Worm (Caenorhabditis elegans): Measurements from ENCODE around the gene F56D6.19.
"Not testable (repeated sequence)": the region's sequence is repeated elsewhere in the genome, so short reads cannot be mapped to it uniquely, and the experiment has no call there.

The F56D6.19 gene

DNA sequence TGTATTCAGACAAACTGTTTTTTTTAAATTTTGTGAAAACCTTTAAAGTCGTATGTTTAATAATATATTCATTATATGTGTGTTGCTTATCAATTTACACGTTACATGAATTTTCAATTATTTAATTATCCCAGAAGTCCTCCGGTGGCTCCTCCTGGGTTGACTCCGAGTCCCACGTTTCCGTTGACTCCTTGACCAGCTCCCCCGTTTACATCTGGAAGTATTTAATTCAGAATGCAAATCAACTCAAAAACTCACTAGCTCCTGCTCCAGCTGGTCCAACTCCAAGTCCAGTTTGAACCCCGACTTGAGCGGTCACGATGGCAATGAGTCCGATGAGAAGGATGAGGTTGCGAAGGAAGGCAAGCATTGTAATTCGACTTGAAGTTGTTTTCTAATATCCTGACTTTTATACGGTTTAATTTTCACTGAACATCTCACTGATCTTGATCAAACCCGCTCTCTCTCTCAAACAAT lies 20.5 kb upstream of the F56D6.19 start, which contains the start of gene F56D6.8:
Gene F56D6.8 (minus strand): TSS at position 427 of the 477 bp plus-strand sequence.
- no peak for TF ChIP-seq W03F9.2 (tag; optimal IDR thresholded peaks at IDR 0.05)

- TF ChIP-seq dao-5 (tag; optimal IDR thresholded peaks at IDR 0.05) (no peak), W03F9.2 (tag; optimal IDR thresholded peaks at IDR 0.05) (no peak), him-1 (tag; optimal IDR thresholded peaks at IDR 0.05) (no peak)
Observed at ce11 chrIV:3894770-3895169, 19.8 kb upstream of the F56D6.19 start, which contains the start of gene dct-8. TSS of gene dct-8 (plus strand) at chrIV:3895070.

- no peak for TF ChIP-seq W03F9.2 (tag; optimal IDR thresholded peaks at IDR 0.05)
- no peak for TF ChIP-seq him-1 (tag; optimal IDR thresholded peaks at IDR 0.05)
- TF ChIP-seq dao-5 (tag; optimal IDR thresholded peaks at IDR 0.05), result no peak
Observed at ce11 chrIV:3899719-3900554, 14.6 kb upstream of the F56D6.19 start, which contains the start of gene srz-62. TSS of gene srz-62 (plus strand) at chrIV:3900504.

DNA sequence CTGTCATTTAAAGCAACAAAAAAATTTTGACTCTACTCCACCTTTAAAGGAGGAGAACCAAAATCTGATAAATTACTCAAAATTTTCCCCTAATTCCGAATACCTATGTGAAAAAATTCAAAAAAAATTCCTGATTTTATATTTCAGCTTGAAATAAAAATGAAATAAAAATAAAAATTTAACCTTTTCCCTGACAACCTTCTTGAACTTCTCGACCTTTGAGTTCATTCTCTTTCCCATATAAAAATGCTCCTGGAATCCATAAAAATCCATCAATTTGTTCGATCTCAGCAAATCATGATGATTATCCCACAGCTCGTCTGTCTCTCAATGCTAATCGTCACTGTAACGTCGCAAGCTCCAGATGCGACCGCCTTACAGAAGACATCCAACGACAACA lies 11.6 kb upstream of the F56D6.19 start, which contains the start of gene F56D6.6:
Gene F56D6.6 (plus strand): TSS at position 301 of the 400 bp plus-strand sequence.
- TF ChIP-seq him-1 (tag; optimal IDR thresholded peaks at IDR 0.05) (no peak), W03F9.2 (tag; optimal IDR thresholded peaks at IDR 0.05) (no peak), dao-5 (tag; optimal IDR thresholded peaks at IDR 0.05) (no peak)

DNA sequence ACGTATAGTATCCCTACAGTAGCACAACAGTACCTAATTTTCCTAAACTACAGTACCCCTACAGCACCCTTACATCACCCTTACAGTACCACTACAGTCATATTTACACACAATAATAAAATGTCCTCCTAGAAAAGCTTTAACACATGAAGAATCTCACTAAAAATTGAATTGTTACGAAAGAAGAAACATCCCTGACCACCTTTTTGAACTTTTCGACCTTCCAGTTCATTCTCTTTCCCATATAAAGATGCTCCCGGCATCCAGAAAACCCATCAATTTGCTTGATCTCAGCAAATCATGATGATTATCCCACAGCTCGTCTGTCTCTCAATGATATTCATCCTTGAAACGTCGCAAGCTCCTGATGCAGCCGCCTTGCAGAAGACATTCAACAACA lies 9.9 kb upstream of the F56D6.19 start, which contains the start of gene F56D6.21:
Gene F56D6.21 (plus strand): TSS at position 301 of the 400 bp plus-strand sequence.
- TF ChIP-seq him-1 (tag; optimal IDR thresholded peaks at IDR 0.05) (no peak), dao-5 (tag; optimal IDR thresholded peaks at IDR 0.05) (no peak), W03F9.2 (tag; optimal IDR thresholded peaks at IDR 0.05) (no peak)

- TF ChIP-seq W03F9.2 (tag; optimal IDR thresholded peaks at IDR 0.05) (no peak), him-1 (tag; optimal IDR thresholded peaks at IDR 0.05) (no peak), dao-5 (tag; optimal IDR thresholded peaks at IDR 0.05) (no peak)
Observed at ce11 chrIV:3906393-3906792, 8.2 kb upstream of the F56D6.19 start, which contains the start of gene F56D6.11. TSS of gene F56D6.11 (minus strand) at chrIV:3906493.

- TF ChIP-seq dao-5 (tag; optimal IDR thresholded peaks at IDR 0.05), result no peak
- TF ChIP-seq him-1 (tag; optimal IDR thresholded peaks at IDR 0.05), result no peak
- no peak for TF ChIP-seq W03F9.2 (tag; optimal IDR thresholded peaks at IDR 0.05)
Observed at ce11 chrIV:3907506-3908188, 6.9 kb upstream of the F56D6.19 start, which contains the start of the genes F56D6.22 and F56D6.12. TSS of gene F56D6.22 (minus strand) at chrIV:3907606. TSS of gene F56D6.12 (plus strand) at chrIV:3908138.

DNA sequence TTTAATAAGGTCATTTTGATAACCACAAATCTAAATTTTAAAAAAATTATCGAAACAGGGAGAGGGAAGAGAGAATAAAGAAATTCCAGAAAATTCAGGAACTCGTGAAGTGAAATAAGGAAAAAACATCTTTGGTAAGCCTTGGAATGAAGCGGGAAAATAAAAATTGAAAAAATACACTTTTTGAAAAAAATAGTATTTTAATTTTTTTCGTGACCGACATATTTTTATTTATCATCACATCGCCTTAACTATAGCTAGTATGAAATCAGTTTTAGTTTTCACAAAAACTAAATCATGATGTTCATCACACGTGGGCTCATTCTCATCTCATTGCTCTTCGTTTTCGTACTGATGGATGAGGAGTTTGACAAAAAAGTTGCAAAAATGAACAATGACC lies 5.4 kb upstream of the F56D6.19 start, which contains the start of gene F56D6.13:
Gene F56D6.13 (plus strand): TSS at position 301 of the 400 bp plus-strand sequence.
- no peak for TF ChIP-seq him-1 (tag; optimal IDR thresholded peaks at IDR 0.05)
- TF ChIP-seq W03F9.2 (tag; optimal IDR thresholded peaks at IDR 0.05), result no peak
- no peak for TF ChIP-seq dao-5 (tag; optimal IDR thresholded peaks at IDR 0.05)

DNA sequence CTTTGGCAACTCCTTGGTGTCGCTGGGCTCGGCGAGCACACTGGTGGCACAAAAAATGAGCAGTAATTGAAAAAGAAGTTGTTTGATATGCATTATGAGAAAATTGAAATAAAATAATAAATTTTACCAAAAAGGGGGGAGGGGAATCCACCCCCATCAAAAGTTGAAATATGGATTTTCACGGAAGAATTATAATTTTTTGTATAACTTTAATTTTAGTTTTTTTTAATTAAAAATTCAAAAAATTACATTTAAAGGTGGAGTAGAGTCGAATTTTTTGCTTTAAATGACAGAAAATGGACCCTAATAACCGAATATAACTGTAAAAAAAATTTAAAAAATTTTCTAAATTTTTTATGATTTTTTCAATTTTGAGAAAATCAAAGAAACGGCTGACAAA lies 2.7 kb upstream of the F56D6.19 start, which contains the start of gene F56D6.18:
Gene F56D6.18 (minus strand): TSS at position 101 of the 400 bp plus-strand sequence.
- not testable (repeated sequence) for TF ChIP-seq him-1, W03F9.2, dao-5 (tag; optimal IDR thresholded peaks at IDR 0.05)

DNA sequence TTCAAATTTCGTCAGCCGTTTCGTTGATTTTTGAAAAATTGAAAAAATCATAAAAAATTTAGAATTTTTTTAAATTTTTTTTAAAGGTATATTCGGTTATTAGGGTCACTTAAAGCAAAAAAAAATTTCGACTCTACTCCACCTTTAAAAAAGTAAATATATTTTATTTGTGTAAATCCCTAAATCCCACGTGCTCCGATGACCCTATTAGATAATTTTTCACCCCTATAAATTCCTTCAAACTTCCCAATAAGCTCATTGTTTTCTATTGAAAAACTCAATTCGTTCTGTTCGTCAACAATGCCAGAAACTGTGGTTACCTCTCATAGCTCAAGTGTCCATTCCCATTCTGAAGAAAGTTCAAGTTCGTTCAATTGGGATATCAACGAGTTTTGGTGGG lies 2.0 kb upstream of the F56D6.19 start, which contains the start of gene F56D6.20:
Gene F56D6.20 (plus strand): TSS at position 301 of the 400 bp plus-strand sequence.
- TF ChIP-seq W03F9.2 (tag; optimal IDR thresholded peaks at IDR 0.05) (no peak), dao-5 (tag; optimal IDR thresholded peaks at IDR 0.05) (no peak), him-1 (tag; optimal IDR thresholded peaks at IDR 0.05) (no peak)

- no peak for TF ChIP-seq him-1 (tag; optimal IDR thresholded peaks at IDR 0.05)
- no peak for TF ChIP-seq dao-5 (tag; optimal IDR thresholded peaks at IDR 0.05)
- no peak for TF ChIP-seq W03F9.2 (tag; optimal IDR thresholded peaks at IDR 0.05)
Observed at ce11 chrIV:3915296-3915695, 734 bp downstream of the F56D6.19 start, which contains the start of gene srz-20. TSS of gene srz-20 (plus strand) at chrIV:3915596.

DNA sequence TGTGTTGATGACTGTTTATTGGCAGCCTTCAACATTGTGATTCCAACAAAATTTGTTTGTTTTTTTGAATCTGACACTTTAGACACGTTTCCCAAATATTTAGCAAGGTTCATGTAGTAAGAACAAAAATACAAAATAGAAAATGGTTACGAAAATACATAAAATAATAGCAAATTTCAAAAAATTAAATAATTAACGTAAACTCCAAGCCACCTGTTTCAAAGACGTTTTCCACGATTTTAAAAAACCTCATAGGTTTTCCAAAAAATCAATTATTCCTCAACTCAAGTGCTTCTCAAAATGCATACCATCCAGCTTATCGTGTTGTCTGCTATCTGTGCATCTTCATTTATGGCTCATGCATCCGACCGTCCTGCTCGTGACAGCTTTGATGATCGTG lies 2.8 kb downstream of the F56D6.19 start, which contains the start of gene F56D6.14:
Gene F56D6.14 (plus strand): TSS at position 301 of the 400 bp plus-strand sequence.
- TF ChIP-seq W03F9.2 (tag; optimal IDR thresholded peaks at IDR 0.05) (no peak), him-1 (tag; optimal IDR thresholded peaks at IDR 0.05) (no peak), dao-5 (tag; optimal IDR thresholded peaks at IDR 0.05) (no peak)

DNA sequence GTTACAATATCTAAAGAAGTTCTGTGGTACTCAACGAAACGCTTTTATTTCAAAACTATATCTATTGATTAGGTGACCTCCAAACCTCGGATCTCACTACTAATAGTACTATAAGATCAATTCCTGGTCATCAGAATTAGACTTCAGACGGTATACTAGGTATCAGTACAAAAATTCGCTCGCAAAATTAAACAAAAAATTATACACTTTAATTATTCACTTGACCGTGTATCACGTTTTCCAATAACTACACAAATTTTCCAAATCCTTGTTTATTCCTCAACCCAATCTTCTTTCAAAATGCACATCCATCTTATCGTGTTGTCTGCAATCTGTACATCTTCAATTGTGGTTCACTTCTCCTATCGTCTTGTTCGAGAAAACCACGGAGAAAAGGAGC lies 3.6 kb downstream of the F56D6.19 start, which contains the start of gene F56D6.23:
Gene F56D6.23 (plus strand): TSS at position 301 of the 400 bp plus-strand sequence.
- no peak for TF ChIP-seq dao-5 (tag; optimal IDR thresholded peaks at IDR 0.05)
- no peak for TF ChIP-seq him-1 (tag; optimal IDR thresholded peaks at IDR 0.05)
